Fruit fly (Drosophila melanogaster) whole organism, embryonic: ENCODE measurements around the gene Mgat3.

ENCODE experiments used
- Atf3 ChIP-seq: fragments of 200-800 bp; sonication (Bioruptor generic); optimal IDR thresholded peaks from 3 replicates; lab custom pipeline; 2016; ENCODE audit warnings: missing biosample characterization, missing genetic modification characterization
- CG10209 ChIP-seq: fragments of 200-800 bp; sonication (Bioruptor generic); optimal IDR thresholded peaks from 3 replicates; lab custom pipeline; 2017; ENCODE audit warnings: missing biosample characterization, mild to moderate bottlenecking, missing genetic modification characterization, missing genetic modification reagents
- CG11247 ChIP-seq: fragments of 200-800 bp; sonication (Bioruptor generic); IDR thresholded peaks from 2 replicates; pipeline ENCODE4 v1.3.6; 2022; ENCODE audit warnings: missing biosample characterization, missing genetic modification characterization
- CG11695 ChIP-seq: fragments of 200-800 bp; sonication (Bioruptor generic); IDR thresholded peaks from 3 replicates; pipeline ENCODE4 v1.3.6; 2022; ENCODE audit warnings: missing biosample characterization, missing genetic modification characterization
- CG1233 ChIP-seq: fragments of 200-800 bp; sonication (Bioruptor generic); optimal IDR thresholded peaks from 4 replicates; lab custom pipeline; 2018; ENCODE audit warnings: missing biosample characterization, mild to moderate bottlenecking, missing genetic modification characterization
- CG14014 ChIP-seq: fragments of 200-800 bp; sonication (Bioruptor generic); IDR thresholded peaks from 2 replicates; pipeline ENCODE4 v1.3.6; 2022; ENCODE audit warnings: missing biosample characterization, missing genetic modification characterization
- CG14667 ChIP-seq: fragments of 200-800 bp; sonication (Bioruptor generic); IDR thresholded peaks from 2 replicates; pipeline ENCODE4 v1.3.6; 2022; ENCODE audit warnings: missing biosample characterization, missing genetic modification characterization
- CG15514 ChIP-seq: fragments of 200-800 bp; sonication (Bioruptor generic); optimal IDR thresholded peaks from 3 replicates; lab custom pipeline; 2017; ENCODE audit warnings: missing biosample characterization, missing genetic modification characterization, mild to moderate bottlenecking, moderate library complexity, missing genetic modification reagents
- CG16863 ChIP-seq: fragments of 200-800 bp; sonication (Bioruptor generic); optimal IDR thresholded peaks from 3 replicates; lab custom pipeline; 2016; ENCODE audit warnings: missing biosample characterization, missing genetic modification characterization
- CG2875 ChIP-seq: fragments of 200-800 bp; sonication (Bioruptor generic); optimal IDR thresholded peaks from 2 replicates; lab custom pipeline; 2017; ENCODE audit warnings: missing biosample characterization, mild to moderate bottlenecking, missing genetic modification characterization, missing genetic modification reagents
- CG34376 ChIP-seq: fragments of 200-800 bp; sonication (Bioruptor generic); optimal IDR thresholded peaks from 2 replicates; lab custom pipeline; 2018; ENCODE audit warnings: missing biosample characterization, mild to moderate bottlenecking, missing genetic modification characterization
- CG3847 ChIP-seq: fragments of 200-800 bp; sonication (Bioruptor generic); IDR thresholded peaks from 2 replicates; pipeline ENCODE4 v1.3.6; 2022; ENCODE audit warnings: missing biosample characterization, missing genetic modification characterization
- CG3995 ChIP-seq: fragments of 200-800 bp; sonication (Bioruptor generic); optimal IDR thresholded peaks from 3 replicates; lab custom pipeline; 2016; ENCODE audit warnings: missing biosample characterization, missing genetic modification characterization
- CG4328 ChIP-seq: fragments of 200-800 bp; sonication (Bioruptor generic); optimal IDR thresholded peaks from 3 replicates; lab custom pipeline; 2017; ENCODE audit warnings: missing biosample characterization, missing genetic modification reagents, missing genetic modification characterization
- CG4730 ChIP-seq: fragments of 200-800 bp; sonication (Bioruptor generic); IDR thresholded peaks from 2 replicates; pipeline ENCODE4 v1.3.6; 2022; ENCODE audit warnings: missing biosample characterization, missing genetic modification characterization
- CG5245 ChIP-seq: fragments of 200-800 bp; sonication (Bioruptor generic); optimal IDR thresholded peaks from 3 replicates; lab custom pipeline; 2016; ENCODE audit warnings: missing biosample characterization, missing genetic modification characterization
- CG6683 ChIP-seq: fragments of 200-800 bp; sonication (Bioruptor generic); optimal IDR thresholded peaks from 2 replicates; lab custom pipeline; 2017; ENCODE audit warnings: missing biosample characterization, mild to moderate bottlenecking, missing genetic modification characterization, missing genetic modification reagents
- CG9727 ChIP-seq: fragments of 200-800 bp; sonication (Bioruptor generic); optimal IDR thresholded peaks from 3 replicates; lab custom pipeline; 2017; ENCODE audit warnings: missing biosample characterization, mild to moderate bottlenecking, missing genetic modification characterization
- CHES-1-like ChIP-seq: fragments of 200-800 bp; sonication (Bioruptor generic); optimal IDR thresholded peaks from 2 replicates; lab custom pipeline; 2016; ENCODE audit warnings: missing biosample characterization, missing genetic modification characterization
- CkIIα-i1 ChIP-seq: fragments of 200-800 bp; sonication (Bioruptor generic); IDR thresholded peaks from 2 replicates; pipeline ENCODE4 v1.3.6; 2022; ENCODE audit warnings: missing biosample characterization, missing genetic modification characterization
- D ChIP-seq, 2 experiments: fragments of 200-800 bp in 1 of 2; fragments of >200 bp in 1 of 2; sonication (Bioruptor generic) in 1 of 2; optimal IDR thresholded peaks; 2 replicates in 1 of 2; 3 replicates in 1 of 2; lab custom pipeline; 2017; ENCODE audit warnings: mild to moderate bottlenecking in 1 of 2, missing biosample characterization in 1 of 2, missing genetic modification characterization in 1 of 2, missing genetic modification reagents in 1 of 2
- H15 ChIP-seq: fragments of 200-800 bp; sonication (Bioruptor generic); IDR thresholded peaks from 3 replicates; pipeline ENCODE4 v1.3.6; 2022; ENCODE audit warnings: missing biosample characterization, missing genetic modification characterization
- HLHmδ ChIP-seq: fragments of 200-800 bp; sonication (Bioruptor generic); optimal IDR thresholded peaks from 2 replicates; lab custom pipeline; 2018; ENCODE audit warnings: missing biosample characterization, mild to moderate bottlenecking, missing genetic modification characterization, moderate library complexity
- Hr39 ChIP-seq: fragments of >200 bp; optimal IDR thresholded peaks from 2 replicates; lab custom pipeline; 2017
- Mes4 ChIP-seq: fragments of 200-800 bp; sonication (Bioruptor generic); optimal IDR thresholded peaks from 2 replicates; lab custom pipeline; 2016; ENCODE audit warnings: missing biosample characterization, missing genetic modification characterization
- Opbp ChIP-seq: fragments of 200-800 bp; sonication (Bioruptor generic); IDR thresholded peaks from 3 replicates; pipeline ENCODE4 v1.3.6; 2022; ENCODE audit warnings: missing biosample characterization, missing genetic modification characterization; ENCODE audit not compliant: partially characterized antibody
- Rfx ChIP-seq: fragments of 200-800 bp; sonication (Bioruptor generic); IDR thresholded peaks from 2 replicates; pipeline ENCODE4 v1.3.6; 2022; ENCODE audit warnings: missing biosample characterization, missing genetic modification characterization
- Sry-β ChIP-seq: fragments of 200-800 bp; sonication (Bioruptor generic); optimal IDR thresholded peaks from 2 replicates; lab custom pipeline; 2018; ENCODE audit warnings: missing biosample characterization, mild to moderate bottlenecking, missing genetic modification characterization, moderate library complexity
- Tbp ChIP-seq: fragments of >200 bp; optimal IDR thresholded peaks from 2 replicates; lab custom pipeline; 2018; ENCODE audit warnings: missing biosample characterization, missing genetic modification characterization
- Trl ChIP-seq, 3 experiments: fragments of >200 bp in 2 of 3; fragments of 200-800 bp in 1 of 3; sonication (Bioruptor generic) in 1 of 3; optimal IDR thresholded peaks; 2 replicates in 1 of 3; 3 replicates in 2 of 3; lab custom pipeline; 2016 to 2017; ENCODE audit warnings: missing biosample characterization in 1 of 3, missing genetic modification characterization in 1 of 3
- Xbp1 ChIP-seq: fragments of 200-800 bp; sonication (Bioruptor generic); optimal IDR thresholded peaks from 3 replicates; lab custom pipeline; 2016; ENCODE audit warnings: missing biosample characterization, mild to moderate bottlenecking, missing genetic modification characterization
- YL-1 ChIP-seq: fragments of 200-800 bp; sonication (Bioruptor generic); optimal IDR thresholded peaks from 3 replicates; lab custom pipeline; 2017; ENCODE audit warnings: missing biosample characterization, mild to moderate bottlenecking, missing genetic modification characterization
- ara ChIP-seq: fragments of 200-800 bp; sonication (Bioruptor generic); IDR thresholded peaks from 2 replicates; pipeline ENCODE4 v1.3.6; 2022; ENCODE audit warnings: missing biosample characterization, missing genetic modification characterization
- corto ChIP-seq: fragments of 200-800 bp; sonication (Bioruptor generic); optimal IDR thresholded peaks from 2 replicates; lab custom pipeline; 2016; ENCODE audit warnings: missing biosample characterization, mild to moderate bottlenecking, missing genetic modification characterization, moderate library complexity
- croc ChIP-seq: fragments of 200-800 bp; sonication (Bioruptor generic); conservative IDR thresholded peaks from 3 replicates; pipeline ENCODE4 v1.3.6; 2022; ENCODE audit warnings: missing biosample characterization, missing genetic modification characterization
- eyg ChIP-seq: fragments of 200-800 bp; sonication (Bioruptor generic); optimal IDR thresholded peaks from 3 replicates; lab custom pipeline; 2016; ENCODE audit warnings: missing biosample characterization, missing genetic modification characterization
- gem ChIP-seq: fragments of 200-800 bp; sonication (Bioruptor generic); optimal IDR thresholded peaks from 2 replicates; lab custom pipeline; 2019; ENCODE audit warnings: missing biosample characterization, mild to moderate bottlenecking, missing genetic modification characterization, moderate library complexity
- gsb ChIP-seq: fragments of 200-800 bp; sonication (Bioruptor generic); IDR thresholded peaks from 2 replicates; pipeline ENCODE4 v1.3.6; 2022; ENCODE audit warnings: missing biosample characterization, missing genetic modification characterization
- hb ChIP-seq: fragments of 200-800 bp; sonication (Bioruptor generic); IDR thresholded peaks from 3 replicates; pipeline ENCODE4 v1.3.6; 2022; ENCODE audit warnings: missing biosample characterization, missing genetic modification characterization; ENCODE audit not compliant: partially characterized antibody
- knrl ChIP-seq: fragments of 200-800 bp; sonication (Bioruptor generic); IDR thresholded peaks from 3 replicates; pipeline ENCODE4 v1.3.6; 2022; ENCODE audit warnings: missing biosample characterization, missing genetic modification characterization; ENCODE audit not compliant: partially characterized antibody
- maf-S ChIP-seq: fragments of 200-800 bp; sonication (Bioruptor generic); optimal IDR thresholded peaks from 2 replicates; lab custom pipeline; 2016; ENCODE audit warnings: missing biosample characterization, missing genetic modification characterization
- nom ChIP-seq: fragments of 200-800 bp; sonication (Bioruptor generic); optimal IDR thresholded peaks from 2 replicates; lab custom pipeline; 2017; ENCODE audit warnings: missing biosample characterization, missing genetic modification characterization, mild to moderate bottlenecking, moderate library complexity, missing genetic modification reagents
- org-1 ChIP-seq: fragments of 200-800 bp; sonication (Bioruptor generic); optimal IDR thresholded peaks from 2 replicates; lab custom pipeline; 2017; ENCODE audit warnings: missing biosample characterization, missing genetic modification characterization
- otp ChIP-seq: fragments of 200-800 bp; sonication (Bioruptor generic); IDR thresholded peaks from 3 replicates; pipeline ENCODE4, ENCODE4 v1.3.6; 2022; ENCODE audit warnings: missing biosample characterization, missing genetic modification characterization
- rib ChIP-seq: fragments of 200-800 bp; sonication (Bioruptor generic); IDR thresholded peaks from 2 replicates; pipeline ENCODE4 v1.3.6; 2022; ENCODE audit warnings: missing biosample characterization, missing genetic modification characterization
- row ChIP-seq: fragments of 200-800 bp; sonication (Bioruptor generic); IDR thresholded peaks from 3 replicates; pipeline ENCODE4 v1.3.6; 2022; ENCODE audit warnings: missing biosample characterization, missing genetic modification characterization
- sd ChIP-seq: fragments of 200-800 bp; sonication (Bioruptor generic); optimal IDR thresholded peaks from 3 replicates; lab custom pipeline; 2018; ENCODE audit warnings: missing biosample characterization, mild to moderate bottlenecking, missing genetic modification characterization, moderate library complexity
- toy ChIP-seq: fragments of 200-800 bp; sonication (Bioruptor generic); IDR thresholded peaks from 2 replicates; pipeline ENCODE4 v1.3.6; 2022; ENCODE audit warnings: missing biosample characterization, missing genetic modification characterization
- vvl ChIP-seq: fragments of 200-800 bp; sonication (Bioruptor generic); IDR thresholded peaks from 2 replicates; pipeline ENCODE4 v1.3.6; 2022; ENCODE audit warnings: missing biosample characterization, missing genetic modification characterization
- z ChIP-seq: fragments of 200-800 bp; sonication (Bioruptor generic); IDR thresholded peaks from 3 replicates; pipeline ENCODE4 v1.3.6; 2022; ENCODE audit warnings: missing biosample characterization, missing genetic modification characterization

Gene Mgat3

dm6 chr2L:13205256-13205655 is 22.9 kb upstream of the Mgat3 start (continued):
- TF ChIP-seq CG6683 (GFP tag; lab: Kevin White, UChicago) (peak; percentile 64), otp (GFP tag; lab: Robert Waterston, UW) (peak; percentile 60; the same call in 1 of the 3 replicates), D (optimal IDR thresholded peaks at IDR 0.05; lab: Kevin White, UChicago) (no peak), D (GFP tag; optimal IDR thresholded peaks at IDR 0.05; lab: Kevin White, UChicago) (peak; percentile 37), rib (GFP tag; lab: Robert Waterston, UW) (0 out of 2 replicates have a peak, but pooled peaks have one; percentile 20), CG3995 (no peak), hb (no peak), croc (GFP tag; lab: Robert Waterston, UW) (no peak), CG10209 (GFP tag; lab: Kevin White, UChicago) (peak; percentile 3), CG2875 (GFP tag; lab: Kevin White, UChicago) (peak; percentile 10), Hr39 (no peak), CHES-1-like (GFP tag; lab: Kevin White, UChicago) (peak; percentile 8), CG14014 (0 out of 2 replicates have a peak, but pooled peaks have one; percentile 9), CG14667 (no peak), Xbp1 (GFP tag; lab: Kevin White, UChicago) (peak; percentile 47), CG15514 (peak; percentile 52), H15 (no peak), sd (tag; lab: Kevin White, UChicago) (peak; percentile 84), CkIIα-i1 (GFP tag; lab: Robert Waterston, UW) (no peak), maf-S (no peak), CG1233 (GFP tag; lab: Kevin White, UChicago) (peak; percentile 29), knrl (no peak), row (GFP tag; lab: Robert Waterston, UW) (no peak), eyg (GFP tag; lab: Kevin White, UChicago) (no peak), Trl (optimal IDR thresholded peaks at IDR 0.05; lab: Kevin White, UChicago) (peak in 1 of 2 experiments; percentile 12), Trl (GFP tag; optimal IDR thresholded peaks at IDR 0.05; lab: Kevin White, UChicago) (peak; percentile 32), CG5245 (no peak), Tbp (GFP tag; lab: Kevin White, UChicago) (no peak), CG9727 (GFP tag; lab: Kevin White, UChicago) (peak; percentile 70), gem (tag; lab: Kevin White, UChicago) (no peak), z (GFP tag; lab: Robert Waterston, UW) (no peak), vvl (GFP tag; lab: Robert Waterston, UW) (peak; percentile 60; the same call in 1 of the 2 replicates), gsb (GFP tag; lab: Robert Waterston, UW) (no peak), CG4328 (GFP tag; lab: Kevin White, UChicago) (peak; percentile 57), org-1 (GFP tag; lab: Kevin White, UChicago) (peak; percentile 6), ara (GFP tag; lab: Robert Waterston, UW) (no peak), HLHmδ (GFP tag; lab: Kevin White, UChicago) (peak; percentile 84), Rfx (peak; percentile 19; the same call in 1 of the 2 replicates), CG34376 (GFP tag; lab: Kevin White, UChicago) (no peak), nom (GFP tag; lab: Kevin White, UChicago) (peak; percentile 53), toy (no peak), Atf3 (peak; percentile 44), Sry-β (GFP tag; lab: Kevin White, UChicago) (no peak), CG3847 (GFP tag; lab: Robert Waterston, UW) (no peak), CG16863 (GFP tag; lab: Kevin White, UChicago) (no peak), CG11247 (GFP tag; lab: Robert Waterston, UW) (no peak), CG11695 (GFP tag; lab: Robert Waterston, UW) (no peak), YL-1 (GFP tag; lab: Kevin White, UChicago) (peak; percentile 2), Opbp (GFP tag; lab: Robert Waterston, UW) (no peak), corto (GFP tag; lab: Kevin White, UChicago) (no peak), CG4730 (0 out of 2 replicates have a peak, but pooled peaks have one; percentile 24), Mes4 (GFP tag; lab: Kevin White, UChicago) (no peak)
